Worm (Caenorhabditis elegans): ENCODE results near the gene lelo-2.

lelo-2 gene

DNA sequence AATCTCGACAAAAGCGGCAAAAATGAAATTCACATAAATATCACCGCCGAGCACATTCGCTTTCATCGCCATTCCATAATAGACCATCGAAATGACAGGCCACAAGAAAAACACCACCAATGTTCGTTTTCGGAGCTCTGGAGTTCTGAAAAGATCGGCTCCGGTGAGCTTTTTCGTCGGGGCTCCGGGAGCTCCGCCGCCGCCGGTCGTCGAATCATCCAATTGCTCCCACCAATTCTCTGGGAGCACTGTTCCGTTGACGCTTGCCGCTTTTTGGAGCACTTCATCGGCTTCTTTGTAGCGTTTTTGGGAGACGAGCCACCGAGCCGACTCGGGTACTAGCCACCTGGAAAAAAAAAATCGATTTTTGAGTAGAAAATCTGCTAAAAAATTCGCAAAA is 5.6 kb downstream of the lelo-2 start:
- TF ChIP-seq alr-1 (tag; optimal IDR thresholded peaks at IDR 0.05) = no peak

- TF ChIP-seq mab-5 (tag; optimal IDR thresholded peaks at IDR 0.05) = no peak
- peak; percentile 74 for TF ChIP-seq nhr-21 (tag; optimal IDR thresholded peaks at IDR 0.05)
- peak; percentile 49 for TF ChIP-seq aly-2 (tag; optimal IDR thresholded peaks at IDR 0.05)
- peak; percentile 38 for TF ChIP-seq unc-55 (GFP tag; optimal IDR thresholded peaks at IDR 0.05)
- peak; percentile 90 for TF ChIP-seq ama-1 (optimal IDR thresholded peaks at IDR 0.05)
- TF ChIP-seq ztf-4 (tag; optimal IDR thresholded peaks at IDR 0.05) = peak; percentile 82
- TF ChIP-seq ztf-1 (GFP tag; conservative IDR thresholded peaks at IDR 0.05) = 0 out of 2 replicates have a peak, but pooled peaks have one; percentile 68
- no peak for TF ChIP-seq lin-39 (tag; optimal IDR thresholded peaks at IDR 0.05)
- no peak for TF ChIP-seq nhr-10 (tag; optimal IDR thresholded peaks at IDR 0.05)
- no peak for TF ChIP-seq mdl-1 (tag; optimal IDR thresholded peaks at IDR 0.05)
- TF ChIP-seq elt-1 (tag; optimal IDR thresholded peaks at IDR 0.05) = no peak
- TF ChIP-seq peb-1 (tag; optimal IDR thresholded peaks at IDR 0.05) = no peak
- peak; percentile 58 for TF ChIP-seq nhr-77 (tag; optimal IDR thresholded peaks at IDR 0.05)
- TF ChIP-seq sma-3 (GFP tag; optimal IDR thresholded peaks at IDR 0.05) = peak; percentile 70
- peak; percentile 54 for TF ChIP-seq sma-9 (GFP tag; optimal IDR thresholded peaks at IDR 0.05)
- TF ChIP-seq sma-9 (tag; optimal IDR thresholded peaks at IDR 0.05) = no peak
- TF ChIP-seq F13H6.1 (tag; optimal IDR thresholded peaks at IDR 0.05) = peak; percentile 24
- TF ChIP-seq egl-27 (tag; optimal IDR thresholded peaks at IDR 0.05) = no peak
- TF ChIP-seq ZK546.5 (tag; optimal IDR thresholded peaks at IDR 0.05) = peak; percentile 76
- TF ChIP-seq crh-2 (tag; optimal IDR thresholded peaks at IDR 0.05) = peak; percentile 65
- peak; percentile 88 for TF ChIP-seq lin-13 (GFP tag; optimal IDR thresholded peaks at IDR 0.05)
- peak; percentile 45 for TF ChIP-seq sem-4 (tag; optimal IDR thresholded peaks at IDR 0.05)
- TF ChIP-seq mbf-1 (tag; optimal IDR thresholded peaks at IDR 0.05) = peak; percentile 18
- peak; percentile 9 for TF ChIP-seq C34F6.9 (tag; optimal IDR thresholded peaks at IDR 0.05)
- peak; percentile 59 for TF ChIP-seq nhr-25 (tag; optimal IDR thresholded peaks at IDR 0.05)
- TF ChIP-seq nhr-6 (tag; optimal IDR thresholded peaks at IDR 0.05) = peak; percentile 42
- TF ChIP-seq lin-11 (tag; optimal IDR thresholded peaks at IDR 0.05) = no peak
- TF ChIP-seq nhr-129 (tag; optimal IDR thresholded peaks at IDR 0.05) = peak; percentile 49
- TF ChIP-seq gmeb-1 (tag; optimal IDR thresholded peaks at IDR 0.05) = peak; percentile 28
- TF ChIP-seq ceh-16 (tag; optimal IDR thresholded peaks at IDR 0.05) = peak; percentile 13
- peak; percentile 61 for TF ChIP-seq nhr-11 (tag; optimal IDR thresholded peaks at IDR 0.05)
- TF ChIP-seq alr-1 (tag; optimal IDR thresholded peaks at IDR 0.05) = no peak
- peak; percentile 73 to 83 for TF ChIP-seq lsy-2 (tag; optimal IDR thresholded peaks at IDR 0.05)
- TF ChIP-seq Y55F3AM.14 (GFP tag; optimal IDR thresholded peaks at IDR 0.05) = peak; percentile 79
- TF ChIP-seq nhr-237 (tag; optimal IDR thresholded peaks at IDR 0.05) = peak; percentile 68
- TF ChIP-seq elt-3 (tag; optimal IDR thresholded peaks at IDR 0.05) = no peak
- peak; percentile 61 for TF ChIP-seq fos-1 (tag; optimal IDR thresholded peaks at IDR 0.05)
Measured at ce11 chrIII:1419700-1420356, 7.2 kb downstream of the lelo-2 start.

- TF ChIP-seq lin-39 (tag; optimal IDR thresholded peaks at IDR 0.05) (no peak), alr-1 (tag; optimal IDR thresholded peaks at IDR 0.05) (no peak), gmeb-1 (tag; optimal IDR thresholded peaks at IDR 0.05) (no peak), nhr-129 (tag; optimal IDR thresholded peaks at IDR 0.05) (no peak)
Measured at ce11 chrIII:1419146-1419636, 7.8 kb downstream of the lelo-2 start, which contains the start of gene Y82E9BR.3. TSS of gene Y82E9BR.3 (plus strand) at chrIII:1419196.

DNA sequence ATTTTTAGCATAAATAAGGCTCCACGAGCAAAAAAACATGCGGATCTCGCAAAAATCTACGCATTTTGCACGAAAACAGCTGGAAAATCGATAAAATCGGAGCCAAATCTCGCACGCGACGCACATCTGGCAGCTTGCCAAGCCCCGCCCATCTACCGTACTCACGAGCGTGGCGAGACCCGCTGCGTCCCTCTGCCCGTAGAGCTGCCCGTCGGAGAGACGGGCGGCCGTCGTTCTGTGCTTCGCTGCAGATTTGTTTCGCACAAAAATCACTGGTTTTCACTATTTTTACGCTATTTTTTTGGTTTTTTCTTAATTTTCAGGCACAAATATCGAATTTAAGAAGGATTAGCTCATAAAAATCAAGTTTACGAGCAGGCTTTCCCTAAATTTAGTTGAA is 8.3 kb downstream of the lelo-2 start:
- TF ChIP-seq snpc-4 (tag; optimal IDR thresholded peaks at IDR 0.05) (peak; percentile 59), ceh-82 (tag; optimal IDR thresholded peaks at IDR 0.05) (peak; percentile 21), ztf-11 (tag; optimal IDR thresholded peaks at IDR 0.05) (no peak), R02D3.7 (tag; optimal IDR thresholded peaks at IDR 0.05) (no peak), C34F6.9 (tag; optimal IDR thresholded peaks at IDR 0.05) (peak; percentile 89), nhr-129 (tag; optimal IDR thresholded peaks at IDR 0.05) (peak; percentile 89), sma-9 (GFP tag; optimal IDR thresholded peaks at IDR 0.05) (peak; percentile 88), sma-9 (tag; optimal IDR thresholded peaks at IDR 0.05) (no peak), ZK546.5 (tag; optimal IDR thresholded peaks at IDR 0.05) (peak; percentile 97), ztf-1 (GFP tag; conservative IDR thresholded peaks at IDR 0.05) (no peak), mbf-1 (tag; optimal IDR thresholded peaks at IDR 0.05) (no peak), gmeb-1 (tag; optimal IDR thresholded peaks at IDR 0.05) (peak; percentile 63), zag-1 (tag; optimal IDR thresholded peaks at IDR 0.05) (peak; percentile 14), elt-1 (tag; optimal IDR thresholded peaks at IDR 0.05) (no peak), nhr-12 (tag; optimal IDR thresholded peaks at IDR 0.05) (no peak), sem-4 (tag; optimal IDR thresholded peaks at IDR 0.05) (peak; percentile 47), lin-11 (tag; optimal IDR thresholded peaks at IDR 0.05) (peak; percentile 90), ceh-16 (tag; optimal IDR thresholded peaks at IDR 0.05) (peak; percentile 79), nhr-6 (tag; optimal IDR thresholded peaks at IDR 0.05) (peak; percentile 61), nhr-23 (tag; optimal IDR thresholded peaks at IDR 0.05) (no peak), fos-1 (tag; optimal IDR thresholded peaks at IDR 0.05) (peak; percentile 75), blmp-1 (tag; optimal IDR thresholded peaks at IDR 0.05; ENCODE audit: insufficient read depth) (peak; percentile 2), skn-1 (tag; optimal IDR thresholded peaks at IDR 0.05) (no peak), nhr-10 (tag; optimal IDR thresholded peaks at IDR 0.05) (no peak), nhr-21 (tag; optimal IDR thresholded peaks at IDR 0.05) (peak; percentile 77), unc-55 (GFP tag; optimal IDR thresholded peaks at IDR 0.05) (peak; percentile 95), lin-13 (GFP tag; optimal IDR thresholded peaks at IDR 0.05) (peak; percentile 96)
